Worm (Caenorhabditis elegans): ENCODE data around the gene reps-1.

ce11 chrV:19000542-19000941, 10.2 kb upstream of the reps-1 start:
- TF ChIP-seq W03F9.2 (tag; optimal IDR thresholded peaks at IDR 0.05) (no peak), him-1 (tag; optimal IDR thresholded peaks at IDR 0.05) (no peak)

Measured in whole organism, L4/young adult.